Fruit fly (Drosophila melanogaster): Measurements from ENCODE around the gene CG7920.
A peak's percentile ranks its signal among the peaks of the same experiment; 100 is the strongest.

CG7920 gene

dm6 chr3R:30060451-30061153, 45.5 kb upstream of the CG7920 start (continued):
- TF ChIP-seq corto (GFP tag; optimal IDR thresholded peaks at IDR 0.05) (no peak), tup (GFP tag; optimal IDR thresholded peaks at IDR 0.05) (no peak), CG4820 (GFP tag; optimal IDR thresholded peaks at IDR 0.05) (no peak), kni (GFP tag; optimal IDR thresholded peaks at IDR 0.05) (peak; percentile 76), Ets65A (GFP tag) (peak; percentile 9), ham (GFP tag; IDR thresholded peaks at IDR 0.05) (no peak), abd-A (tag; optimal IDR thresholded peaks at IDR 0.05) (peak; percentile 90), shn (GFP tag; optimal IDR thresholded peaks at IDR 0.05) (no peak), psq (GFP tag; optimal IDR thresholded peaks at IDR 0.05) (no peak), CG10209 (GFP tag; optimal IDR thresholded peaks at IDR 0.05) (no peak), usp (GFP tag; optimal IDR thresholded peaks at IDR 0.05) (no peak), CG12071 (GFP tag; optimal IDR thresholded peaks at IDR 0.05) (no peak), mirr (GFP tag; optimal IDR thresholded peaks at IDR 0.05) (no peak), gem (tag; optimal IDR thresholded peaks at IDR 0.05) (no peak), gsb-n (tag; optimal IDR thresholded peaks at IDR 0.05) (no peak), ftz-f1 (GFP tag; optimal IDR thresholded peaks at IDR 0.05) (peak; percentile 52), nerfin-2 (GFP tag; IDR thresholded peaks at IDR 0.05; ENCODE audit: partially characterized antibody) (peak; percentile 47; the same call in 1 of the 2 replicates), Vsx1 (GFP tag; optimal IDR thresholded peaks at IDR 0.05) (peak; percentile 15), Dll (GFP tag; IDR thresholded peaks at IDR 0.05; ENCODE audit: partially characterized antibody) (0 out of 4 replicates have a peak, but pooled peaks have one; percentile 18), pb (GFP tag; optimal IDR thresholded peaks at IDR 0.05) (no peak), sens (GFP tag) (peak; percentile 18), CG12769 (tag; optimal IDR thresholded peaks at IDR 0.05) (peak; percentile 75), otp (GFP tag; IDR thresholded peaks at IDR 0.05) (0 out of 3 replicates have a peak, but pooled peaks have one; percentile 39), Lim3 (GFP tag; IDR thresholded peaks at IDR 0.05) (no peak), HLH4C (GFP tag; IDR thresholded peaks at IDR 0.05; ENCODE audit: partially characterized antibody) (peak; percentile 50; the same call in 2 of the 3 replicates), CG8359 (GFP tag; optimal IDR thresholded peaks at IDR 0.05; ENCODE audit: borderline replicate concordance) (no peak), z (GFP tag; IDR thresholded peaks at IDR 0.05) (no peak), chn (GFP tag; optimal IDR thresholded peaks at IDR 0.05) (no peak), ara (GFP tag; IDR thresholded peaks at IDR 0.05) (no peak), CG14860 (GFP tag; IDR thresholded peaks at IDR 0.05; ENCODE audit: partially characterized antibody) (peak; percentile 46; the same call in 2 of the 3 replicates), CG17568 (GFP tag; optimal IDR thresholded peaks at IDR 0.05) (no peak), toy (GFP tag; IDR thresholded peaks at IDR 0.05) (no peak), CG4360 (GFP tag; IDR thresholded peaks at IDR 0.05) (peak; percentile 86), crol (GFP tag; IDR thresholded peaks at IDR 0.05) (peak; percentile 94), ci (GFP tag; IDR thresholded peaks at IDR 0.05) (peak; percentile 19; the same call in 1 of the 3 replicates), CG12299 (tag; optimal IDR thresholded peaks at IDR 0.05) (no peak), bcd (GFP tag; optimal IDR thresholded peaks at IDR 0.05) (no peak), cg (GFP tag; optimal IDR thresholded peaks at IDR 0.05) (peak; percentile 77), CG6854 (GFP tag; optimal IDR thresholded peaks at IDR 0.05) (no peak)

DNA sequence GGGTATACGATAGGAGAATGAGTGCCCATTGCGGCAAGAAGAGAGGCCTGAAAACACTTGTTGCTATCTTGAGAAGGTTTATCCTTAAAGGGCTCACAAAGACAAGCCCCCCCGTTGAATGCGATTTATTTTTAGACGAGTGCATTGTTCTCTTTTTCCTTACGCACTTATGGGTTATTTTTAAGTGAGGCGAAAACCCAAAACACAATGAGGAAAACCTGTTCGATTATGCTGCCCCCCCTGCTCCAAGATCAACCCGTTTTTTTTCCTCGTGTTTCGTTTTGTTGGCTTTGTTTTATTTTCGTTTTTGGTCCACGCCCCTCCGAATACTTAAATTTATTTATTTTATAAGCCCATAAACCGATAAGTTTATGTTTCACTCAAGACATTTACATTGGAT, 44.9 kb upstream of the CG7920 start:
- TF ChIP-seq sc (optimal IDR thresholded peaks at IDR 0.05): no peak
- no peak for TF ChIP-seq sc (GFP tag; optimal IDR thresholded peaks at IDR 0.05)
- TF ChIP-seq CG8478 (optimal IDR thresholded peaks at IDR 0.05): no peak
- TF ChIP-seq nom (GFP tag; optimal IDR thresholded peaks at IDR 0.05): peak; percentile 50
- no peak for TF ChIP-seq CG4328 (GFP tag; optimal IDR thresholded peaks at IDR 0.05)
- no peak for TF ChIP-seq CG9876 (GFP tag; optimal IDR thresholded peaks at IDR 0.05)
- TF ChIP-seq CG34224 (GFP tag; IDR thresholded peaks at IDR 0.05; ENCODE audit: partially characterized antibody): peak; percentile 28; the same call in 1 of the 3 replicates
- TF ChIP-seq abd-A (tag; optimal IDR thresholded peaks at IDR 0.05): peak; percentile 15
- TF ChIP-seq kni (GFP tag; optimal IDR thresholded peaks at IDR 0.05): peak; percentile 1
- peak; percentile 62 for TF ChIP-seq oc (tag; optimal IDR thresholded peaks at IDR 0.05)
- no peak for TF ChIP-seq cas (GFP tag; IDR thresholded peaks at IDR 0.05)
- no peak for TF ChIP-seq her (GFP tag; optimal IDR thresholded peaks at IDR 0.05)
- no peak for TF ChIP-seq hb (GFP tag; IDR thresholded peaks at IDR 0.05; ENCODE audit: partially characterized antibody)
- TF ChIP-seq Dref (GFP tag; IDR thresholded peaks at IDR 0.05): no peak
- no peak for TF ChIP-seq CG3163 (GFP tag; optimal IDR thresholded peaks at IDR 0.05)
